Fruit fly (Drosophila melanogaster): Measurements from ENCODE around the gene TwdlZ.
A peak's percentile ranks its signal among the peaks of the same experiment; 100 is the strongest.

TwdlZ gene

DNA sequence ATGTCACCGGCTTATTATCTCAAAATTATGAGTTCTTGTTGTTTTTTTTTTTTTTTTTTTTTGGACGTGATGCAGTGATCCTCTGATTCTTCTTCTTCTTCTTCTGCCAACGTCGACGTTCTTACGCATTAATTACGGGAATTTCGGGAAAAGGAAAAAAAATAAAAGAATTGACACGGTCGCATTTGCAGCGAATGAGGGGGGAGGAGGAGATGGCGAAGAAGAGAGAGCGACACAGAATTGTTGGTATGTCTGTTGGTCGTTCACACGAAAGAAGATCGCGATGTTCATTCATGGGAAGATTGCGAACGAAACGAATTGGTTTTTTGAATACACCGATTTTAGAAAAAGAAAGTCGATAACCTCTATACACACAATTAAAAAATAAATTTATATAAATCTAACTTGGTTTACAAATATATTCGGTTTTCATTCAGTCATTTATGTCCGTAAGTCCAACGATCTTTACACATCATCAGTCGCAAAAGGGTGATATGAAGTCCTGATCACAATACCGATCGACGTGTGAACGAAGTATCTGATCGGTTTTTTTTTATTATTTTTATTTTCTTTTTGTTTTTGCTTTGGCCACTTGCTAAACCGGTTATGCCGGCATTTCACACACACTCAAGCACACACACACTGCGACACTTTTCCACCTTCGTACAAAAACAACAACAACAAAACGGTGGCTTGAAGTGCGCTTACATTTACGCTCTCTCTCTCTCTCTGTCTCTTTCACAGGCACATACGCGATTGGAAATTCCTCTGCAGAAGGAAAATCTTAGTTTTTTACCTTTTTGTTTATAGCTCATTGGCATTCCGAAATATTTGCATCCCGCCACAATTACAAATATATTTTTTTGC, 13.0 kb downstream of the TwdlZ start (continued):
- TF ChIP-seq CG2202 (tag; optimal IDR thresholded peaks at IDR 0.05) (peak; percentile 35), caup (GFP tag; optimal IDR thresholded peaks at IDR 0.05; ENCODE audit: severe bottlenecking) (peak; percentile 39), en (GFP tag; optimal IDR thresholded peaks at IDR 0.05) (no peak), CG10267 (tag; optimal IDR thresholded peaks at IDR 0.05) (peak; percentile 78), CG14860 (GFP tag; IDR thresholded peaks at IDR 0.05; ENCODE audit: partially characterized antibody) (no peak), maf-S (GFP tag; optimal IDR thresholded peaks at IDR 0.05) (no peak), Ssrp (tag; optimal IDR thresholded peaks at IDR 0.05) (peak; percentile 82), insv (GFP tag; optimal IDR thresholded peaks at IDR 0.05) (peak in 1 of 2 experiments; percentile 28), jumu (GFP tag; optimal IDR thresholded peaks at IDR 0.05) (no peak), CG7556 (GFP tag; optimal IDR thresholded peaks at IDR 0.05) (peak; percentile 78), chn (GFP tag; optimal IDR thresholded peaks at IDR 0.05) (peak; percentile 40), CG12942 (GFP tag; optimal IDR thresholded peaks at IDR 0.05) (peak; percentile 21), CG2889 (GFP tag; IDR thresholded peaks at IDR 0.05) (no peak), CG30403 (GFP tag; optimal IDR thresholded peaks at IDR 0.05) (peak; percentile 66), fd96Cb (tag; optimal IDR thresholded peaks at IDR 0.05) (peak; percentile 71), Hr3 (GFP tag; optimal IDR thresholded peaks at IDR 0.05) (no peak), CG12219 (GFP tag; optimal IDR thresholded peaks at IDR 0.05) (peak; percentile 75), CG12155 (GFP tag; optimal IDR thresholded peaks at IDR 0.05) (peak; percentile 22), CG15514 (GFP tag; optimal IDR thresholded peaks at IDR 0.05) (peak; percentile 28), crol (GFP tag; IDR thresholded peaks at IDR 0.05) (peak; percentile 65), hb (GFP tag; IDR thresholded peaks at IDR 0.05; ENCODE audit: partially characterized antibody) (no peak), vfl (GFP tag; optimal IDR thresholded peaks at IDR 0.05) (no peak), psq (GFP tag; optimal IDR thresholded peaks at IDR 0.05) (no peak), dan (GFP tag; IDR thresholded peaks at IDR 0.05) (no peak), otp (GFP tag; IDR thresholded peaks at IDR 0.05) (peak; percentile 12; the same call in 1 of the 3 replicates), CG6765 (GFP tag; optimal IDR thresholded peaks at IDR 0.05) (peak; percentile 38), lbe (GFP tag; optimal IDR thresholded peaks at IDR 0.05) (peak; percentile 67), CG4730 (GFP tag; IDR thresholded peaks at IDR 0.05) (peak; percentile 35), grn (GFP tag; optimal IDR thresholded peaks at IDR 0.05) (no peak), mam (GFP tag; optimal IDR thresholded peaks at IDR 0.05) (no peak), CG18599 (GFP tag; optimal IDR thresholded peaks at IDR 0.05) (peak; percentile 77), CG5180 (GFP tag; optimal IDR thresholded peaks at IDR 0.05) (peak; percentile 57), CG30431 (GFP tag; optimal IDR thresholded peaks at IDR 0.05) (peak; percentile 54), Nf-YA (GFP tag; IDR thresholded peaks at IDR 0.05) (no peak), ab (GFP tag; optimal IDR thresholded peaks at IDR 0.05) (no peak), HLH3B (GFP tag; IDR thresholded peaks at IDR 0.05) (no peak), ken (GFP tag; IDR thresholded peaks at IDR 0.05) (peak; percentile 35; the same call in 1 of the 3 replicates), CG10543 (GFP tag; optimal IDR thresholded peaks at IDR 0.05) (peak; percentile 68), CG14965 (GFP tag; optimal IDR thresholded peaks at IDR 0.05; ENCODE audit: borderline replicate concordance) (no peak), CG9817 (tag; optimal IDR thresholded peaks at IDR 0.05) (peak; percentile 56), Opbp (GFP tag; IDR thresholded peaks at IDR 0.05; ENCODE audit: partially characterized antibody) (no peak), CG16815 (GFP tag; optimal IDR thresholded peaks at IDR 0.05) (peak; percentile 14), CG12236 (GFP tag; optimal IDR thresholded peaks at IDR 0.05) (no peak), Rx (GFP tag; IDR thresholded peaks at IDR 0.05) (no peak), Awh (GFP tag; IDR thresholded peaks at IDR 0.05) (0 out of 2 replicates have a peak, but pooled peaks have one; percentile 16), NfI (GFP tag; optimal IDR thresholded peaks at IDR 0.05) (peak; percentile 69), Tbp (GFP tag; optimal IDR thresholded peaks at IDR 0.05) (no peak), CG17361 (GFP tag; IDR thresholded peaks at IDR 0.05) (peak; percentile 79), schlank (tag; optimal IDR thresholded peaks at IDR 0.05) (peak; percentile 16)

Data from whole organism, embryonic.